Fruit fly (Drosophila melanogaster) whole organism, adult: ENCODE data around the gene Rheb.

Experiments
- bab1 ChIP-seq: fragments of 200-800 bp; sonication (Bioruptor generic); optimal IDR thresholded peaks from 3 replicates; lab custom pipeline; 2019; ENCODE audit warnings: missing biosample characterization, mild to moderate bottlenecking, missing genetic modification characterization, moderate library complexity
- cnc ChIP-seq, 2 experiments: fragments of >200 bp; optimal IDR thresholded peaks; 2 replicates each; lab custom pipeline; 2017
- kay ChIP-seq: fragments of 200-800 bp; sonication (Bioruptor generic); peaks from one replicate; lab custom pipeline; 2016; ENCODE audit warnings: missing biosample characterization, missing genetic modification characterization, borderline replicate concordance

dm6 chr3R:5527563-5527962, 41.2 kb upstream of the Rheb start:
- no peak for TF ChIP-seq cnc (optimal IDR thresholded peaks at IDR 0.05; lab: Kevin White, UChicago)
- TF ChIP-seq bab1, result no peak
- TF ChIP-seq kay (GFP tag; lab: Kevin White, UChicago), result no peak
